Fruit fly (Drosophila melanogaster) whole organism, wandering third instar larva: Measurements from ENCODE around the gene CG14411.

ENCODE experiments used
- Dfd ChIP-seq: fragments of >200 bp; optimal IDR thresholded peaks from 2 replicates; lab custom pipeline; 2017; ENCODE audit warnings: missing biosample characterization, missing genetic modification characterization
- HLH106 ChIP-seq: fragments of 200-800 bp; optimal IDR thresholded peaks from 3 replicates; lab custom pipeline; 2019; ENCODE audit warnings: missing biosample characterization, mild to moderate bottlenecking, missing genetic modification characterization, moderate library complexity
- Hr78 ChIP-seq: fragments of >200 bp; optimal IDR thresholded peaks from 2 replicates; lab custom pipeline; 2017; ENCODE audit warnings: missing biosample characterization, missing genetic modification characterization
- Hr83 ChIP-seq: fragments of 200-300 bp; sonication (Bioruptor generic); optimal IDR thresholded peaks from 2 replicates; lab custom pipeline; 2016; ENCODE audit warnings: missing biosample characterization, mild to moderate bottlenecking, missing genetic modification characterization, moderate library complexity; ENCODE audit not compliant: poor library complexity, severe bottlenecking
- Myc ChIP-seq: fragments of >200 bp; optimal IDR thresholded peaks from 2 replicates; lab custom pipeline; 2017
- lola ChIP-seq: fragments of >200 bp; optimal IDR thresholded peaks from 2 replicates; lab custom pipeline; 2017; ENCODE audit warnings: missing biosample characterization, missing genetic modification characterization
- psq ChIP-seq: fragments of 200-800 bp; sonication (Bioruptor generic); optimal IDR thresholded peaks from 3 replicates; lab custom pipeline; 2017; ENCODE audit warnings: missing biosample characterization, mild to moderate bottlenecking, missing genetic modification characterization, moderate library complexity
- rgr ChIP-seq: fragments of 200-800 bp; sonication (Bioruptor generic); optimal IDR thresholded peaks from 3 replicates; lab custom pipeline; 2016; ENCODE audit warnings: missing biosample characterization, mild to moderate bottlenecking, missing genetic modification characterization
- usp ChIP-seq: fragments of >200 bp; optimal IDR thresholded peaks from 2 replicates; lab custom pipeline; 2017; ENCODE audit warnings: missing biosample characterization, missing genetic modification characterization

DNA sequence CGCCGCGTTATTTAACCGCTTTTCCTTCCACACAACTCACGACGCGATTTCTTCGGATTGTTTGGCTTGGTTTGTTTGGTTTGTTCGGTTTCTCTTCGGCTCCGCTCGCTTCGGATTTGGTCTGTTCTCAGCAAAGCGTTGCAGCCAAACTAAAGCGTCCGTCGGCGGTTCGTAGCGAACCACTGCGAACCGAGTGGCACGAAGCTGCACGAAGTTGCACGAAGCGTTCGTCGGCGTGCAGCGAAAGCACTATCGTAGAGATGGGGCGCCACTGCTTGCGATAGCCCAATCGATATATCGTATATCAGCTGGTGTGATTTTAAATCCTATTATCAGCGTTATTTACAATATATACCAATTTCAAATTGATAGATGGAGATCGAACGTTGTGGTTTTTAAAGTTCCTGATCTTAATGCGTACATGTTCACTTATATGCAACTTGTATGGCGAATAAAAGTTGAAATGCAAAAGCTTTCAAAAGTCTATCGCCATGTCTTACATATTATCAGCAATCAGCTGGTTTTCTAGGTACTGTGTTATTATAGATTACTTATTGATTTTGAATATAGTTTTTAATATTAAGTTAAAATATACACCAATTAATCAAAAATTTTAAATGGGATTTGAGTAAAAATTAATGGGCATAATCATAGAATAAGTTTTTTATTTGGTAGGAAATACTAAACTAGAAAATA, 6.4 kb upstream of the CG14411 start, which contains the start of gene rut:
- no peak for TF ChIP-seq Hr78
- TF ChIP-seq Dfd (GFP tag; lab: Kevin White, UChicago) = no peak
- no peak for TF ChIP-seq usp
- peak; percentile 67 for TF ChIP-seq Hr83 (GFP tag; lab: Kevin White, UChicago)
- TF ChIP-seq HLH106 = no peak
- TF ChIP-seq psq (GFP tag; lab: Kevin White, UChicago) = no peak
- peak; percentile 20 for TF ChIP-seq rgr (GFP tag; lab: Kevin White, UChicago)
- no peak for TF ChIP-seq lola (GFP tag; lab: Kevin White, UChicago)
- TF ChIP-seq Myc (lab: Kevin White, UChicago) = no peak
